Worm (Caenorhabditis elegans) whole organism, young adult: ENCODE measurements around the gene nspc-13.

Experiments
- B0336.3 ChIP-seq: fragments of 200-800 bp; sonication (Bioruptor generic); IDR thresholded peaks from 2 replicates; pipeline ENCODE4 v1.3.6; 2022; ENCODE audit warnings: missing genetic modification characterization, missing compliant biosample characterization
- F23B12.7 ChIP-seq: sonication (generic microtip); optimal IDR thresholded peaks from 2 replicates; lab custom pipeline; 2017; ENCODE audit warnings: missing genetic modification characterization, mild to moderate bottlenecking, missing compliant biosample characterization, antibody characterized with exemption, moderate library complexity; ENCODE audit not compliant: insufficient read depth
- F49E8.2 ChIP-seq: sonication (generic microtip); optimal IDR thresholded peaks from 3 replicates; lab custom pipeline; 2017; ENCODE audit warnings: missing genetic modification characterization, mild to moderate bottlenecking, missing compliant biosample characterization, antibody characterized with exemption, moderate library complexity; ENCODE audit not compliant: insufficient read depth
- F55B11.4 ChIP-seq: sonication (generic microtip); optimal IDR thresholded peaks from 2 replicates; lab custom pipeline; 2016; ENCODE audit warnings: missing compliant biosample characterization, missing genetic modification characterization, borderline replicate concordance; ENCODE audit not compliant: insufficient read depth
- K11D2.4 ChIP-seq: fragments of 200-800 bp; sonication (Bioruptor generic); IDR thresholded peaks from 2 replicates; pipeline ENCODE4 v1.3.6; 2022; ENCODE audit warnings: missing genetic modification reagents, missing genetic modification characterization, missing compliant biosample characterization
- attf-3 ChIP-seq: fragments of 200-800 bp; sonication (Bioruptor generic); conservative IDR thresholded peaks from 2 replicates; pipeline ENCODE4 v1.3.6; 2022; ENCODE audit warnings: missing genetic modification reagents, missing genetic modification characterization, missing compliant biosample characterization
- die-1 ChIP-seq: sonication (generic microtip); optimal IDR thresholded peaks from 2 replicates; lab custom pipeline; 2016; ENCODE audit warnings: missing genotype, mild to moderate bottlenecking, missing genetic modification characterization, missing compliant biosample characterization
- egl-18 ChIP-seq: fragments of 200-800 bp; sonication (Bioruptor generic); IDR thresholded peaks from 2 replicates; pipeline ENCODE4 v1.3.6; 2022; ENCODE audit warnings: missing genetic modification reagents, missing genetic modification characterization, missing compliant biosample characterization
- sdz-38 ChIP-seq: sonication (generic microtip); optimal IDR thresholded peaks from 2 replicates; lab custom pipeline; 2016; ENCODE audit warnings: missing genotype, missing genetic modification characterization, missing compliant biosample characterization
- snpc-4 ChIP-seq, 5 experiments: fragments of 150-350 bp in 1 of 5; sonication (generic microtip) in 4 of 5; optimal IDR thresholded peaks; 2 replicates each; lab custom pipeline; 2014 to 2018; ENCODE audit warnings: missing genetic modification characterization in 5 of 5, missing biosample characterization in 3 of 5, antibody characterized with exemption in 2 of 5, mild to moderate bottlenecking in 2 of 5, missing compliant biosample characterization in 2 of 5, missing genotype in 2 of 5, moderate library complexity in 2 of 5, missing genetic modification reagents in 1 of 5
- sptf-2 ChIP-seq: fragments of 200-800 bp; sonication (Bioruptor generic); optimal IDR thresholded peaks from 2 replicates; lab custom pipeline; 2018; ENCODE audit warnings: mild to moderate bottlenecking, missing genetic modification characterization, missing compliant biosample characterization
- unc-62 ChIP-seq: fragments of 150-350 bp; optimal IDR thresholded peaks from 2 replicates; lab custom pipeline; 2014; ENCODE audit warnings: missing biosample characterization, missing genetic modification reagents, missing genetic modification characterization
- xnd-1 ChIP-seq: sonication (generic microtip); optimal IDR thresholded peaks from 2 replicates; lab custom pipeline; 2016; ENCODE audit warnings: missing genotype, missing genetic modification reagents, missing genetic modification characterization, missing compliant biosample characterization

- TF ChIP-seq egl-18 (GFP tag; lab: Robert Waterston, UW) (no peak), F55B11.4 (no peak), die-1 (tag; lab: Kevin White, UChicago) (no peak), F23B12.7 (tag; lab: Kevin White, UChicago) (no peak), sdz-38 (tag; lab: Kevin White, UChicago) (no peak), xnd-1 (tag; lab: Kevin White, UChicago) (no peak), sptf-2 (GFP tag; lab: Kevin White, UChicago) (no peak), attf-3 (GFP tag; lab: Robert Waterston, UW) (no peak), snpc-4 (GFP tag; optimal IDR thresholded peaks at IDR 0.05; lab: Kevin White, UChicago) (no peak), snpc-4 (tag; optimal IDR thresholded peaks at IDR 0.05; lab: Kevin White, UChicago) (no peak), unc-62 (GFP tag; lab: Kevin White, UChicago) (no peak), K11D2.4 (GFP tag; lab: Robert Waterston, UW) (no peak), B0336.3 (no peak), F49E8.2 (tag; lab: Kevin White, UChicago) (no peak)
Observed at ce11 chrX:12391380-12391779, 34.2 kb downstream of the nspc-13 start, which contains the start of gene nekl-3.
